Worm (Caenorhabditis elegans): ENCODE data around the gene rpl-2.

DNA sequence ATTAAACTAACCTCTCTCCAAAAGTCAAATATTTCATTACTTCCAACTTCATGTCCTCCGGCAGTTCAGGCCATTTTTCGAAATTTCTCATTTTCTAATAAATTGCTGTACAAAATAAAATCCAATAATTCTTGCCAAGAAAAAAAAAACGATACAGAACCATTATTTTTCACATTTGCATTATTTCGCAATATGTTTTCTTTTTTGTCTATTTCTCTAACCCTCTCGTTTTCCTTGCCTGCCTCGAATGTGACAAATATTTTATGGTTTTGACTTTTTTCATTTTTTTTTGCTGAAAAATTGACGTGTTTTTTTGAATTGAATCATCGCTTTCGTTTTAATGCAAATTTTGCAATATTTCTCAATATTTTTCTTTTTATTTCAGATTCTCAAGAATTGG lies 42.7 kb downstream of the rpl-2 start, which contains the start of the genes Y38H6C.9 and fbxa-150:
- TF ChIP-seq mep-1 (tag; optimal IDR thresholded peaks at IDR 0.05) (peak; percentile 45), nhr-76 (tag; optimal IDR thresholded peaks at IDR 0.05) (no peak), zag-1 (tag; optimal IDR thresholded peaks at IDR 0.05) (no peak), alr-1 (tag; optimal IDR thresholded peaks at IDR 0.05; ENCODE audit: borderline replicate concordance) (no peak), efl-1 (optimal IDR thresholded peaks at IDR 0.05) (peak; percentile 1 to 25), efl-1 (GFP tag; optimal IDR thresholded peaks at IDR 0.05 in 1 of 2) (peak in 1 of 2 experiments; percentile 8), fos-1 (tag; optimal IDR thresholded peaks at IDR 0.05) (no peak), zip-4 (GFP tag; optimal IDR thresholded peaks at IDR 0.05) (peak; percentile 95), aly-2 (tag; optimal IDR thresholded peaks at IDR 0.05) (no peak), lin-39 (tag; optimal IDR thresholded peaks at IDR 0.05) (no peak), nhr-71 (tag; optimal IDR thresholded peaks at IDR 0.05) (no peak), nhr-11 (tag; optimal IDR thresholded peaks at IDR 0.05) (no peak), nhr-77 (tag; optimal IDR thresholded peaks at IDR 0.05) (no peak), elt-2 (tag; optimal IDR thresholded peaks at IDR 0.05) (no peak)
